Worm (Caenorhabditis elegans) whole organism, young adult: ENCODE data around the gene srlf-3.

Experiments
- B0035.1 ChIP-seq: sonication (generic microtip); optimal IDR thresholded peaks from 2 replicates; lab custom pipeline; 2016; ENCODE audit warnings: missing genetic modification characterization, mild to moderate bottlenecking, missing compliant biosample characterization, missing genotype, missing genetic modification reagents
- B0336.3 ChIP-seq: fragments of 200-800 bp; sonication (Bioruptor generic); IDR thresholded peaks from 2 replicates; pipeline ENCODE4 v1.3.6; 2022; ENCODE audit warnings: missing genetic modification characterization, missing compliant biosample characterization
- C06A6.2 ChIP-seq: fragments of 200-800 bp; sonication (Bioruptor generic); conservative IDR thresholded peaks from 2 replicates; pipeline ENCODE4 v1.3.6; 2022; ENCODE audit warnings: missing genetic modification characterization, missing compliant biosample characterization
- F22D6.2 ChIP-seq: sonication (generic microtip); optimal IDR thresholded peaks from 2 replicates; lab custom pipeline; 2016; ENCODE audit warnings: mild to moderate bottlenecking, missing genetic modification characterization, missing compliant biosample characterization
- F57A8.1 ChIP-seq: fragments of 200-800 bp; sonication (Bioruptor generic); optimal IDR thresholded peaks from 2 replicates; lab custom pipeline; 2018; ENCODE audit warnings: mild to moderate bottlenecking, missing genetic modification characterization, moderate library complexity, missing compliant biosample characterization
- F57C9.4 ChIP-seq: sonication (generic microtip); optimal IDR thresholded peaks from 2 replicates; lab custom pipeline; 2017; ENCODE audit warnings: mild to moderate bottlenecking, missing genetic modification characterization, missing compliant biosample characterization
- K11D2.4 ChIP-seq: fragments of 200-800 bp; sonication (Bioruptor generic); IDR thresholded peaks from 2 replicates; pipeline ENCODE4 v1.3.6; 2022; ENCODE audit warnings: missing genetic modification reagents, missing genetic modification characterization, missing compliant biosample characterization
- Y53F4B.3 ChIP-seq: fragments of 200-800 bp; sonication (Bioruptor generic); IDR thresholded peaks from 2 replicates; pipeline ENCODE4 v1.3.6; 2022; ENCODE audit warnings: missing genetic modification reagents, missing genetic modification characterization, missing compliant biosample characterization
- Y53G8AR.9 ChIP-seq: fragments of 200-800 bp; sonication (Bioruptor generic); conservative IDR thresholded peaks from 2 replicates; pipeline ENCODE4 v1.3.6; 2022; ENCODE audit warnings: missing genetic modification reagents, missing genetic modification characterization, missing compliant biosample characterization
- Y56A3A.18 ChIP-seq: fragments of 200-800 bp; sonication (Bioruptor generic); IDR thresholded peaks from 2 replicates; pipeline ENCODE4 v1.3.6; 2022; ENCODE audit warnings: missing genetic modification reagents, missing genetic modification characterization, missing compliant biosample characterization
- Y95B8A.8 ChIP-seq: fragments of 200-800 bp; sonication (Bioruptor generic); IDR thresholded peaks from 2 replicates; pipeline ENCODE4 v1.3.6; 2022; ENCODE audit warnings: missing genetic modification reagents, missing genetic modification characterization, missing compliant biosample characterization
- akir-1 ChIP-seq: fragments of 200-800 bp; sonication (Bioruptor generic); optimal IDR thresholded peaks from 2 replicates; lab custom pipeline; 2018; ENCODE audit warnings: mild to moderate bottlenecking, missing genetic modification characterization, moderate library complexity, missing compliant biosample characterization
- ama-1 ChIP-seq, 3 experiments: fragments of 150-350 bp in 1 of 3; sonication (generic microtip) in 2 of 3; optimal IDR thresholded peaks; 2 replicates each; lab custom pipeline; 2014 to 2018; ENCODE audit warnings: missing biosample characterization in 2 of 3, missing genetic modification characterization in 2 of 3, missing genetic modification reagents in 2 of 3
- attf-5 ChIP-seq: fragments of 200-800 bp; sonication (Bioruptor generic); optimal IDR thresholded peaks from 2 replicates; lab custom pipeline; 2018; ENCODE audit warnings: mild to moderate bottlenecking, missing genetic modification characterization, missing compliant biosample characterization
- bed-1 ChIP-seq: fragments of 200-800 bp; sonication (Bioruptor generic); IDR thresholded peaks from 2 replicates; pipeline ENCODE4 v1.3.6; 2022; ENCODE audit warnings: missing genetic modification reagents, missing genetic modification characterization, missing compliant biosample characterization
- ccch-3 ChIP-seq: fragments of 200-800 bp; sonication (Bioruptor generic); optimal IDR thresholded peaks from 2 replicates; lab custom pipeline; 2018; ENCODE audit warnings: mild to moderate bottlenecking, missing genetic modification characterization, missing compliant biosample characterization
- cebp-1 ChIP-seq, 2 experiments: fragments of 200-800 bp in 1 of 2; sonication (Bioruptor generic) in 1 of 2; sonication (generic microtip) in 1 of 2; IDR thresholded peaks in 1 of 2; optimal IDR thresholded peaks in 1 of 2; 2 replicates each; pipeline versions ENCODE4 v1.3.6 to Lab custom; 2017 to 2022; ENCODE audit warnings: missing compliant biosample characterization in 2 of 2, missing genetic modification characterization in 2 of 2, mild to moderate bottlenecking in 1 of 2, missing genetic modification reagents in 1 of 2, moderate library complexity in 1 of 2
- die-1 ChIP-seq: sonication (generic microtip); optimal IDR thresholded peaks from 2 replicates; lab custom pipeline; 2016; ENCODE audit warnings: missing genotype, mild to moderate bottlenecking, missing genetic modification characterization, missing compliant biosample characterization
- dox-1 ChIP-seq: fragments of 200-800 bp; sonication (Bioruptor generic); IDR thresholded peaks from 2 replicates; pipeline ENCODE4 v1.3.6; 2022; ENCODE audit warnings: missing genetic modification reagents, missing genetic modification characterization, missing compliant biosample characterization
- egl-18 ChIP-seq: fragments of 200-800 bp; sonication (Bioruptor generic); IDR thresholded peaks from 2 replicates; pipeline ENCODE4 v1.3.6; 2022; ENCODE audit warnings: missing genetic modification reagents, missing genetic modification characterization, missing compliant biosample characterization
- egl-44 ChIP-seq: fragments of 200-800 bp; sonication (Bioruptor generic); IDR thresholded peaks from 2 replicates; pipeline ENCODE4 v1.3.6; 2022; ENCODE audit warnings: missing genetic modification reagents, missing genetic modification characterization, missing compliant biosample characterization
- ekl-4 ChIP-seq: fragments of 200-800 bp; sonication (Bioruptor generic); IDR thresholded peaks from 2 replicates; pipeline ENCODE4 v1.3.6; 2022; ENCODE audit warnings: missing genetic modification reagents, missing genetic modification characterization, missing compliant biosample characterization
- ets-4 ChIP-seq: fragments of 200-800 bp; sonication (Bioruptor generic); optimal IDR thresholded peaks from 2 replicates; lab custom pipeline; 2018; ENCODE audit warnings: mild to moderate bottlenecking, missing genetic modification characterization, missing compliant biosample characterization
- fkh-3 ChIP-seq: sonication (generic microtip); optimal IDR thresholded peaks from 2 replicates; lab custom pipeline; 2016; ENCODE audit warnings: mild to moderate bottlenecking, missing genetic modification characterization, missing compliant biosample characterization
- hlh-12 ChIP-seq: sonication (generic microtip); optimal IDR thresholded peaks from 2 replicates; lab custom pipeline; 2016; ENCODE audit warnings: missing genetic modification characterization, missing compliant biosample characterization
- hmg-1.2 ChIP-seq: fragments of 200-800 bp; sonication (Bioruptor generic); IDR thresholded peaks from 2 replicates; pipeline ENCODE4 v1.3.6; 2022; ENCODE audit warnings: missing genetic modification reagents, missing genetic modification characterization, missing compliant biosample characterization
- let-526 ChIP-seq: fragments of 200-800 bp; sonication (Bioruptor generic); IDR thresholded peaks from 2 replicates; pipeline ENCODE4 v1.3.6; 2022; ENCODE audit warnings: missing genetic modification reagents, missing genetic modification characterization, missing compliant biosample characterization
- let-607 ChIP-seq, 2 experiments: fragments of 200-800 bp in 1 of 2; sonication (Bioruptor generic) in 1 of 2; sonication (generic microtip) in 1 of 2; optimal IDR thresholded peaks; 2 replicates each; lab custom pipeline; 2016 to 2018; ENCODE audit warnings: mild to moderate bottlenecking in 2 of 2, missing compliant biosample characterization in 2 of 2, missing genetic modification characterization in 2 of 2, moderate library complexity in 2 of 2, missing genotype in 1 of 2
- lin-40 ChIP-seq: sonication (generic microtip); optimal IDR thresholded peaks from 2 replicates; lab custom pipeline; 2016; ENCODE audit warnings: missing genetic modification characterization, mild to moderate bottlenecking, missing compliant biosample characterization, missing genotype, missing genetic modification reagents
- lin-54 ChIP-seq: fragments of 200-800 bp; sonication (Bioruptor generic); optimal IDR thresholded peaks from 2 replicates; lab custom pipeline; 2018; ENCODE audit warnings: mild to moderate bottlenecking, missing genetic modification characterization, missing compliant biosample characterization
- lir-1 ChIP-seq: fragments of 200-800 bp; sonication (Bioruptor generic); conservative IDR thresholded peaks from 2 replicates; pipeline ENCODE4 v1.3.6; 2022; ENCODE audit warnings: missing genetic modification reagents, missing genetic modification characterization, missing compliant biosample characterization
- madf-6 ChIP-seq: fragments of 200-800 bp; sonication (Bioruptor generic); IDR thresholded peaks from 2 replicates; pipeline ENCODE4 v1.3.6; 2022; ENCODE audit warnings: missing genetic modification reagents, missing genetic modification characterization, missing compliant biosample characterization
- mxl-1 ChIP-seq: sonication (generic microtip); optimal IDR thresholded peaks from 2 replicates; lab custom pipeline; 2016; ENCODE audit warnings: missing genetic modification characterization, missing compliant biosample characterization
- nfya-1 ChIP-seq: sonication (generic microtip); optimal IDR thresholded peaks from 2 replicates; lab custom pipeline; 2017; ENCODE audit warnings: antibody characterized with exemption, missing compliant biosample characterization, missing genetic modification characterization, borderline replicate concordance; ENCODE audit not compliant: insufficient read depth
- nfya-2 ChIP-seq: fragments of 200-800 bp; sonication (Bioruptor generic); IDR thresholded peaks from 2 replicates; pipeline ENCODE4 v1.3.6; 2022; ENCODE audit warnings: missing genetic modification reagents, missing genetic modification characterization, missing compliant biosample characterization
- nhr-120 ChIP-seq: fragments of 200-800 bp; sonication (Bioruptor generic); IDR thresholded peaks from 2 replicates; pipeline ENCODE4 v1.3.6; 2022; ENCODE audit warnings: missing genetic modification characterization, missing compliant biosample characterization
- nhr-179 ChIP-seq: sonication (generic microtip); optimal IDR thresholded peaks from 2 replicates; lab custom pipeline; 2016; ENCODE audit warnings: mild to moderate bottlenecking, missing genetic modification characterization, missing compliant biosample characterization
- nhr-90 ChIP-seq: sonication (generic microtip); optimal IDR thresholded peaks from 2 replicates; lab custom pipeline; 2016; ENCODE audit warnings: missing genotype, mild to moderate bottlenecking, missing genetic modification characterization, missing compliant biosample characterization
- sdz-38 ChIP-seq: sonication (generic microtip); optimal IDR thresholded peaks from 2 replicates; lab custom pipeline; 2016; ENCODE audit warnings: missing genotype, missing genetic modification characterization, missing compliant biosample characterization
- somi-1 ChIP-seq: fragments of 200-800 bp; sonication (Bioruptor generic); optimal IDR thresholded peaks from 2 replicates; lab custom pipeline; 2018; ENCODE audit warnings: mild to moderate bottlenecking, missing genetic modification characterization, missing compliant biosample characterization
- tbp1 ChIP-seq: fragments of 200-800 bp; sonication (Bioruptor generic); optimal IDR thresholded peaks from 2 replicates; lab custom pipeline; 2018; ENCODE audit warnings: mild to moderate bottlenecking, missing genetic modification characterization, missing compliant biosample characterization
- unc-130 ChIP-seq: sonication (generic microtip); optimal IDR thresholded peaks from 2 replicates; lab custom pipeline; 2016; ENCODE audit warnings: missing genetic modification reagents, missing genetic modification characterization, missing compliant biosample characterization
- unc-62 ChIP-seq: fragments of 150-350 bp; optimal IDR thresholded peaks from 2 replicates; lab custom pipeline; 2014; ENCODE audit warnings: missing biosample characterization, missing genetic modification reagents, missing genetic modification characterization
- ztf-18 ChIP-seq: sonication (generic microtip); optimal IDR thresholded peaks from 2 replicates; lab custom pipeline; 2016; ENCODE audit warnings: missing genotype, mild to moderate bottlenecking, missing genetic modification characterization, missing compliant biosample characterization
- ztf-22 ChIP-seq: fragments of 200-800 bp; sonication (Bioruptor generic); optimal IDR thresholded peaks from 2 replicates; lab custom pipeline; 2018; ENCODE audit warnings: mild to moderate bottlenecking, missing genetic modification characterization, moderate library complexity, missing compliant biosample characterization
- ztf-26 ChIP-seq: sonication (generic microtip); optimal IDR thresholded peaks from 2 replicates; lab custom pipeline; 2017; ENCODE audit warnings: missing genetic modification characterization, missing compliant biosample characterization

The srlf-3 gene

ce11 chrIV:8530042-8531027 is 43.1 kb downstream of the srlf-3 start:
- TF ChIP-seq ztf-18 (tag; lab: Kevin White, UChicago) (no peak), F57A8.1 (GFP tag; lab: Kevin White, UChicago) (no peak), let-607 (tag; optimal IDR thresholded peaks at IDR 0.05; lab: Kevin White, UChicago) (peak; percentile 3 to 81), unc-62 (GFP tag; lab: Kevin White, UChicago) (peak; percentile 93), die-1 (tag; lab: Kevin White, UChicago) (no peak), egl-18 (GFP tag; lab: Robert Waterston, UW) (no peak), B0035.1 (tag; lab: Kevin White, UChicago) (no peak), Y53F4B.3 (GFP tag; lab: Robert Waterston, UW) (no peak), sdz-38 (no peak), nfya-1 (tag; lab: Kevin White, UChicago) (no peak), mxl-1 (tag; lab: Kevin White, UChicago) (no peak), lir-1 (GFP tag; lab: Robert Waterston, UW) (0 out of 2 replicates have a peak, but pooled peaks have one; percentile 6), cebp-1 (GFP tag; IDR thresholded peaks at IDR 0.05; lab: Robert Waterston, UW) (no peak), cebp-1 (tag; optimal IDR thresholded peaks at IDR 0.05; lab: Kevin White, UChicago) (peak; percentile 62), lin-40 (peak; percentile 87), nhr-179 (no peak), attf-5 (GFP tag; lab: Kevin White, UChicago) (peak; percentile 20), ccch-3 (GFP tag; lab: Kevin White, UChicago) (no peak), tbp1 (peak; percentile 40), dox-1 (peak; percentile 66), hlh-12 (no peak), hmg-1.2 (peak; percentile 62), ets-4 (GFP tag; lab: Kevin White, UChicago) (peak; percentile 72), Y53G8AR.9 (GFP tag; lab: Robert Waterston, UW) (no peak), B0336.3 (GFP tag; lab: Robert Waterston, UW) (peak; percentile 37; the same call in 1 of the 2 replicates), K11D2.4 (GFP tag; lab: Robert Waterston, UW) (no peak), F57C9.4 (tag; lab: Kevin White, UChicago) (no peak), nhr-120 (no peak), nfya-2 (GFP tag; lab: Robert Waterston, UW) (no peak), akir-1 (GFP tag; lab: Kevin White, UChicago) (no peak), lin-54 (GFP tag; lab: Kevin White, UChicago) (peak; percentile 5), fkh-3 (tag; lab: Kevin White, UChicago) (no peak), F22D6.2 (peak; percentile 79), ztf-26 (peak; percentile 78), Y95B8A.8 (GFP tag; lab: Robert Waterston, UW) (0 out of 2 replicates have a peak, but pooled peaks have one; percentile 20), ama-1 (optimal IDR thresholded peaks at IDR 0.05; lab: Kevin White, UChicago) (no peak), ama-1 (GFP tag; optimal IDR thresholded peaks at IDR 0.05; lab: Kevin White, UChicago) (no peak), nhr-90 (tag; lab: Kevin White, UChicago) (peak; percentile 4), C06A6.2 (GFP tag; lab: Robert Waterston, UW) (peak; percentile 27; the same call in 1 of the 2 replicates), let-526 (GFP tag; lab: Robert Waterston, UW) (no peak), madf-6 (GFP tag; lab: Robert Waterston, UW) (no peak), ztf-22 (GFP tag; lab: Kevin White, UChicago) (peak; percentile 93), Y56A3A.18 (GFP tag; lab: Robert Waterston, UW) (no peak), egl-44 (peak; percentile 73; the same call in 1 of the 2 replicates), bed-1 (no peak), somi-1 (GFP tag; lab: Kevin White, UChicago) (peak; percentile 86), unc-130 (GFP tag; lab: Kevin White, UChicago) (no peak), ekl-4 (GFP tag; lab: Robert Waterston, UW) (no peak)
